Fruit fly (Drosophila melanogaster): ENCODE measurements around the gene x16.
A peak's percentile ranks its signal among the peaks of the same experiment; 100 is the strongest.

x16 gene

dm6 chr2L:6918517-6919202, 1.4 kb downstream of the x16 start, which contains the start of gene nop5 (continued):
- peak; percentile 78 for TF ChIP-seq Hr3 (GFP tag; optimal IDR thresholded peaks at IDR 0.05)
- no peak; the same call in 2 of the 3 replicates for TF ChIP-seq CG11695 (GFP tag; IDR thresholded peaks at IDR 0.05)
- no peak for TF ChIP-seq Doc3 (GFP tag; IDR thresholded peaks at IDR 0.05; ENCODE audit: partially characterized antibody)
- peak; percentile 81 for TF ChIP-seq nmo (GFP tag; optimal IDR thresholded peaks at IDR 0.05)
- peak; percentile 57 for TF ChIP-seq BtbVII (GFP tag; optimal IDR thresholded peaks at IDR 0.05)
- TF ChIP-seq CG1603 (tag; optimal IDR thresholded peaks at IDR 0.05): peak; percentile 49
- TF ChIP-seq CG18599 (GFP tag; optimal IDR thresholded peaks at IDR 0.05): peak; percentile 60
- TF ChIP-seq Ptx1 (GFP tag; IDR thresholded peaks at IDR 0.05): no peak
- TF ChIP-seq CG9215 (GFP tag; IDR thresholded peaks at IDR 0.05): peak; percentile 37; the same call in 1 of the 2 replicates
- TF ChIP-seq peb (GFP tag; IDR thresholded peaks at IDR 0.05): no peak
- TF ChIP-seq row (GFP tag; IDR thresholded peaks at IDR 0.05): peak; percentile 95
- peak; percentile 46; the same call in 1 of the 2 replicates for TF ChIP-seq CG9932 (GFP tag; IDR thresholded peaks at IDR 0.05)
- TF ChIP-seq CG14710 (tag; optimal IDR thresholded peaks at IDR 0.05): peak; percentile 79
- peak; percentile 90 for TF ChIP-seq MESR4 (GFP tag; optimal IDR thresholded peaks at IDR 0.05)
- peak; percentile 83 for TF ChIP-seq Meics (GFP tag; optimal IDR thresholded peaks at IDR 0.05)
- peak; percentile 13 for TF ChIP-seq salm (tag; optimal IDR thresholded peaks at IDR 0.05)
- TF ChIP-seq Lhr (GFP tag; optimal IDR thresholded peaks at IDR 0.05): no peak
- TF ChIP-seq fd64A (GFP tag; optimal IDR thresholded peaks at IDR 0.05): no peak
- TF ChIP-seq CG8924 (tag; optimal IDR thresholded peaks at IDR 0.05): peak; percentile 82
- peak; percentile 69 for TF ChIP-seq CG9817 (tag; optimal IDR thresholded peaks at IDR 0.05)
- peak; percentile 36 for TF ChIP-seq PHDP (tag; optimal IDR thresholded peaks at IDR 0.05)
- TF ChIP-seq Atf3 (GFP tag; optimal IDR thresholded peaks at IDR 0.05): no peak
- TF ChIP-seq CG10267 (tag; optimal IDR thresholded peaks at IDR 0.05): peak; percentile 69
- no peak for TF ChIP-seq E2f2 (GFP tag; IDR thresholded peaks at IDR 0.05)
- TF ChIP-seq E2f1 (GFP tag; IDR thresholded peaks at IDR 0.05): 0 out of 2 replicates have a peak, but pooled peaks have one; percentile 22
- TF ChIP-seq bcd (GFP tag; optimal IDR thresholded peaks at IDR 0.05): peak; percentile 26
- TF ChIP-seq cas (GFP tag; IDR thresholded peaks at IDR 0.05): no peak
- peak; percentile 47 for TF ChIP-seq CG1602 (GFP tag; optimal IDR thresholded peaks at IDR 0.05)
- no peak for TF ChIP-seq Poxn (GFP tag; IDR thresholded peaks at IDR 0.05)
- TF ChIP-seq CG7357 (GFP tag; IDR thresholded peaks at IDR 0.05): no peak
- TF ChIP-seq CG12104 (GFP tag; optimal IDR thresholded peaks at IDR 0.05): peak; percentile 63
- TF ChIP-seq CG7745 (tag; optimal IDR thresholded peaks at IDR 0.05): peak; percentile 26
- TF ChIP-seq dmrt11E (tag; optimal IDR thresholded peaks at IDR 0.05): peak; percentile 76
- peak; percentile 35 for TF ChIP-seq CG10654 (GFP tag; optimal IDR thresholded peaks at IDR 0.05)
- TF ChIP-seq Stat92E (GFP tag; optimal IDR thresholded peaks at IDR 0.05): peak in 1 of 3 experiments; percentile 74
- TF ChIP-seq CG4282 (GFP tag; optimal IDR thresholded peaks at IDR 0.05): no peak
- no peak for TF ChIP-seq klu (GFP tag; IDR thresholded peaks at IDR 0.05)
- peak; percentile 99 for TF ChIP-seq D19B (GFP tag; optimal IDR thresholded peaks at IDR 0.05)
- TF ChIP-seq CG15514 (GFP tag; optimal IDR thresholded peaks at IDR 0.05): peak; percentile 27
- TF ChIP-seq CG6683 (GFP tag; optimal IDR thresholded peaks at IDR 0.05): peak; percentile 42
- no peak for TF ChIP-seq abd-A (tag; optimal IDR thresholded peaks at IDR 0.05)
- no peak for TF ChIP-seq stwl (tag; optimal IDR thresholded peaks at IDR 0.05)
- TF ChIP-seq gem (tag; optimal IDR thresholded peaks at IDR 0.05): peak; percentile 85
- peak; percentile 67 for TF ChIP-seq tap (tag; optimal IDR thresholded peaks at IDR 0.05)
- peak; percentile 84 for TF ChIP-seq CG3281 (GFP tag; optimal IDR thresholded peaks at IDR 0.05)
- peak; percentile 84 for TF ChIP-seq CG4328 (GFP tag; optimal IDR thresholded peaks at IDR 0.05)
- no peak for TF ChIP-seq maf-S (GFP tag; optimal IDR thresholded peaks at IDR 0.05)
- TF ChIP-seq ftz-f1 (GFP tag; optimal IDR thresholded peaks at IDR 0.05): peak; percentile 44
- no peak for TF ChIP-seq CG1647 (GFP tag; optimal IDR thresholded peaks at IDR 0.05)

Measured in whole organism, embryonic.